Fruit fly (Drosophila melanogaster) whole organism, embryonic: ENCODE results near the gene galectin.

Source experiments
- Ada2b ChIP-seq: fragments of 200-800 bp; sonication (Bioruptor generic); IDR thresholded peaks from 2 replicates; pipeline ENCODE4 v1.3.6; 2022; ENCODE audit warnings: missing biosample characterization, missing genetic modification characterization
- Atf3 ChIP-seq: fragments of 200-800 bp; sonication (Bioruptor generic); optimal IDR thresholded peaks from 3 replicates; lab custom pipeline; 2016; ENCODE audit warnings: missing biosample characterization, missing genetic modification characterization
- Bdp1 ChIP-seq: fragments of 200-800 bp; sonication (Bioruptor generic); optimal IDR thresholded peaks from 3 replicates; lab custom pipeline; 2016; ENCODE audit warnings: missing biosample characterization, missing genetic modification characterization
- CG10147 ChIP-seq: fragments of 200-800 bp; sonication (Bioruptor generic); optimal IDR thresholded peaks from 2 replicates; lab custom pipeline; 2019; ENCODE audit warnings: missing biosample characterization, mild to moderate bottlenecking, missing genetic modification characterization, moderate library complexity
- CG10431 ChIP-seq: fragments of 200-800 bp; sonication (Bioruptor generic); optimal IDR thresholded peaks from 3 replicates; lab custom pipeline; 2018; ENCODE audit warnings: missing biosample characterization, mild to moderate bottlenecking, missing genetic modification characterization
- CG10959 ChIP-seq: fragments of 200-800 bp; sonication (Bioruptor generic); IDR thresholded peaks from 2 replicates; pipeline ENCODE4 v1.3.6; 2022; ENCODE audit warnings: missing biosample characterization, missing genetic modification characterization
- CG11247 ChIP-seq: fragments of 200-800 bp; sonication (Bioruptor generic); IDR thresholded peaks from 2 replicates; pipeline ENCODE4 v1.3.6; 2022; ENCODE audit warnings: missing biosample characterization, missing genetic modification characterization
- CG11504 ChIP-seq: fragments of 200-800 bp; sonication (Bioruptor generic); optimal IDR thresholded peaks from 3 replicates; lab custom pipeline; 2019; ENCODE audit warnings: missing biosample characterization, mild to moderate bottlenecking, missing genetic modification characterization, moderate library complexity
- CG15011 ChIP-seq: fragments of 200-800 bp; sonication (Bioruptor generic); optimal IDR thresholded peaks from 3 replicates; lab custom pipeline; 2018; ENCODE audit warnings: missing biosample characterization, mild to moderate bottlenecking, missing genetic modification characterization
- CG1603 ChIP-seq: fragments of 200-800 bp; sonication (Bioruptor generic); optimal IDR thresholded peaks from 2 replicates; lab custom pipeline; 2019; ENCODE audit warnings: missing biosample characterization, mild to moderate bottlenecking, missing genetic modification characterization, moderate library complexity
- CG17186 ChIP-seq: fragments of 200-800 bp; sonication (Bioruptor generic); optimal IDR thresholded peaks from 3 replicates; lab custom pipeline; 2017; ENCODE audit warnings: missing biosample characterization, missing genetic modification reagents, missing genetic modification characterization
- CG17359 ChIP-seq: fragments of 200-800 bp; sonication (Bioruptor generic); optimal IDR thresholded peaks from 3 replicates; lab custom pipeline; 2018; ENCODE audit warnings: missing biosample characterization, mild to moderate bottlenecking, missing genetic modification characterization, moderate library complexity
- CG1792 ChIP-seq: fragments of 200-800 bp; sonication (Bioruptor generic); optimal IDR thresholded peaks from 2 replicates; lab custom pipeline; 2016; ENCODE audit warnings: missing biosample characterization, missing genetic modification characterization
- CG2712 ChIP-seq: fragments of 200-800 bp; optimal IDR thresholded peaks from 3 replicates; lab custom pipeline; 2019; ENCODE audit warnings: missing biosample characterization, mild to moderate bottlenecking, missing genetic modification characterization, moderate library complexity
- CG3163 ChIP-seq: fragments of 200-800 bp; sonication (Bioruptor generic); optimal IDR thresholded peaks from 3 replicates; lab custom pipeline; 2016; ENCODE audit warnings: missing biosample characterization, missing genetic modification characterization
- CG34224 ChIP-seq: fragments of 200-800 bp; sonication (Bioruptor generic); IDR thresholded peaks from 3 replicates; pipeline ENCODE4 v1.3.6; 2022; ENCODE audit warnings: missing biosample characterization, missing genetic modification characterization; ENCODE audit not compliant: partially characterized antibody
- CG34376 ChIP-seq: fragments of 200-800 bp; sonication (Bioruptor generic); optimal IDR thresholded peaks from 2 replicates; lab custom pipeline; 2018; ENCODE audit warnings: missing biosample characterization, mild to moderate bottlenecking, missing genetic modification characterization
- CG3838 ChIP-seq: fragments of 200-800 bp; sonication (Bioruptor generic); optimal IDR thresholded peaks from 3 replicates; lab custom pipeline; 2016; ENCODE audit warnings: missing biosample characterization, missing genetic modification characterization
- CG4404 ChIP-seq: fragments of 200-800 bp; sonication (Bioruptor generic); IDR thresholded peaks from 2 replicates; pipeline ENCODE4 v1.3.6; 2022; ENCODE audit warnings: missing biosample characterization, missing genetic modification characterization
- CG5953 ChIP-seq: fragments of 200-800 bp; sonication (Bioruptor generic); IDR thresholded peaks from 2 replicates; pipeline ENCODE4 v1.3.6; 2022; ENCODE audit warnings: missing biosample characterization, missing genetic modification characterization
- CG7556 ChIP-seq: fragments of 200-800 bp; sonication (Bioruptor generic); optimal IDR thresholded peaks from 2 replicates; lab custom pipeline; 2017; ENCODE audit warnings: missing biosample characterization, mild to moderate bottlenecking, missing genetic modification characterization
- Camta ChIP-seq: fragments of 200-800 bp; sonication (Bioruptor generic); optimal IDR thresholded peaks from 2 replicates; lab custom pipeline; 2016; ENCODE audit warnings: missing biosample characterization, missing genetic modification characterization
- CoRest ChIP-seq: fragments of 200-800 bp; sonication (Bioruptor generic); optimal IDR thresholded peaks from 3 replicates; lab custom pipeline; 2018; ENCODE audit warnings: missing biosample characterization, mild to moderate bottlenecking, missing genetic modification characterization, moderate library complexity
- CrebB ChIP-seq: fragments of 200-800 bp; sonication (Bioruptor generic); optimal IDR thresholded peaks from 3 replicates; lab custom pipeline; 2018; ENCODE audit warnings: missing biosample characterization, mild to moderate bottlenecking, missing genetic modification characterization
- Dad ChIP-seq: fragments of 200-800 bp; sonication (Bioruptor generic); optimal IDR thresholded peaks from 3 replicates; lab custom pipeline; 2016; ENCODE audit warnings: missing biosample characterization, missing genetic modification characterization
- Dbx ChIP-seq: fragments of 200-800 bp; sonication (Bioruptor generic); IDR thresholded peaks from 3 replicates; pipeline ENCODE4 v1.3.6; 2022; ENCODE audit warnings: missing biosample characterization, missing genetic modification characterization
- HLH4C ChIP-seq: fragments of 200-800 bp; sonication (Bioruptor generic); IDR thresholded peaks from 3 replicates; pipeline ENCODE4 v1.3.6; 2022; ENCODE audit warnings: missing biosample characterization, missing genetic modification characterization; ENCODE audit not compliant: partially characterized antibody
- Mes4 ChIP-seq: fragments of 200-800 bp; sonication (Bioruptor generic); optimal IDR thresholded peaks from 2 replicates; lab custom pipeline; 2016; ENCODE audit warnings: missing biosample characterization, missing genetic modification characterization
- Myb ChIP-seq: fragments of 200-800 bp; sonication (Bioruptor generic); optimal IDR thresholded peaks from 2 replicates; lab custom pipeline; 2016; ENCODE audit warnings: missing biosample characterization, missing genetic modification characterization
- NK7.1 ChIP-seq: fragments of 200-800 bp; sonication (Bioruptor generic); optimal IDR thresholded peaks from 3 replicates; lab custom pipeline; 2016; ENCODE audit warnings: missing biosample characterization, missing genetic modification characterization
- NfI ChIP-seq: fragments of 200-800 bp; sonication (Bioruptor generic); optimal IDR thresholded peaks from 3 replicates; lab custom pipeline; 2018; ENCODE audit warnings: missing biosample characterization, mild to moderate bottlenecking, missing genetic modification characterization, moderate library complexity
- Poxn ChIP-seq: fragments of 200-800 bp; sonication (Bioruptor generic); IDR thresholded peaks from 2 replicates; pipeline ENCODE4 v1.3.6; 2022; ENCODE audit warnings: missing biosample characterization, missing genetic modification characterization
- Rfx ChIP-seq: fragments of 200-800 bp; sonication (Bioruptor generic); IDR thresholded peaks from 2 replicates; pipeline ENCODE4 v1.3.6; 2022; ENCODE audit warnings: missing biosample characterization, missing genetic modification characterization
- Scr ChIP-seq: fragments of 200-800 bp; sonication (Bioruptor generic); IDR thresholded peaks from 2 replicates; pipeline ENCODE4 v1.3.6; 2022; ENCODE audit warnings: missing biosample characterization, missing genetic modification characterization; ENCODE audit not compliant: partially characterized antibody
- Tbp ChIP-seq: fragments of >200 bp; optimal IDR thresholded peaks from 2 replicates; lab custom pipeline; 2018; ENCODE audit warnings: missing biosample characterization, missing genetic modification characterization
- Vsx1 ChIP-seq: fragments of 200-800 bp; sonication (Bioruptor generic); optimal IDR thresholded peaks from 2 replicates; lab custom pipeline; 2017; ENCODE audit warnings: missing biosample characterization, mild to moderate bottlenecking, missing genetic modification characterization, missing genetic modification reagents
- en ChIP-seq: fragments of 200-800 bp; sonication (Bioruptor generic); optimal IDR thresholded peaks from 2 replicates; lab custom pipeline; 2016; ENCODE audit warnings: missing biosample characterization, missing genetic modification characterization
- gcm2 ChIP-seq: fragments of 200-800 bp; sonication (Bioruptor generic); optimal IDR thresholded peaks from 2 replicates; lab custom pipeline; 2016; ENCODE audit warnings: missing biosample characterization, missing genetic modification characterization
- grn ChIP-seq: fragments of 200-800 bp; sonication (Bioruptor generic); optimal IDR thresholded peaks from 3 replicates; lab custom pipeline; 2017; ENCODE audit warnings: missing biosample characterization, missing genetic modification characterization
- kay ChIP-seq: fragments of 200-800 bp; sonication (Bioruptor generic); optimal IDR thresholded peaks from 2 replicates; lab custom pipeline; 2016; ENCODE audit warnings: missing biosample characterization, missing genetic modification characterization
- nerfin-2 ChIP-seq: fragments of 200-800 bp; sonication (Bioruptor generic); IDR thresholded peaks from 2 replicates; pipeline ENCODE4 v1.3.6; 2022; ENCODE audit warnings: missing biosample characterization, missing genetic modification characterization; ENCODE audit not compliant: partially characterized antibody
- odd ChIP-seq: fragments of 200-800 bp; sonication (Bioruptor generic); optimal IDR thresholded peaks from 2 replicates; lab custom pipeline; 2017; ENCODE audit warnings: missing biosample characterization, mild to moderate bottlenecking, missing genetic modification characterization
- pfk ChIP-seq: fragments of 200-800 bp; sonication (Bioruptor generic); optimal IDR thresholded peaks from 2 replicates; lab custom pipeline; 2018; ENCODE audit warnings: missing biosample characterization, mild to moderate bottlenecking, missing genetic modification characterization, moderate library complexity
- pzg ChIP-seq: fragments of 200-800 bp; sonication (Bioruptor generic); optimal IDR thresholded peaks from 3 replicates; lab custom pipeline; 2018; ENCODE audit warnings: missing biosample characterization, mild to moderate bottlenecking, missing genetic modification characterization, moderate library complexity
- sd ChIP-seq: fragments of 200-800 bp; sonication (Bioruptor generic); optimal IDR thresholded peaks from 3 replicates; lab custom pipeline; 2018; ENCODE audit warnings: missing biosample characterization, mild to moderate bottlenecking, missing genetic modification characterization, moderate library complexity
- sens ChIP-seq: fragments of 200-800 bp; sonication (Bioruptor generic); peaks from one replicate; lab custom pipeline; 2016; ENCODE audit warnings: missing biosample characterization, missing genetic modification characterization
- sim ChIP-seq: fragments of 200-800 bp; sonication (Bioruptor generic); IDR thresholded peaks from 2 replicates; pipeline ENCODE4 v1.3.6; 2022; ENCODE audit warnings: missing biosample characterization, missing genetic modification characterization
- sna ChIP-seq: fragments of 200-800 bp; sonication (Bioruptor generic); IDR thresholded peaks from 2 replicates; pipeline ENCODE4 v1.3.6; 2022; ENCODE audit warnings: missing biosample characterization, missing genetic modification characterization; ENCODE audit not compliant: partially characterized antibody
- ssp ChIP-seq: fragments of 200-800 bp; sonication (Bioruptor generic); IDR thresholded peaks from 2 replicates; pipeline ENCODE4 v1.3.6; 2022; ENCODE audit warnings: missing biosample characterization, missing genetic modification characterization
- ttk ChIP-seq: fragments of 200-800 bp; sonication (Bioruptor generic); IDR thresholded peaks from 2 replicates; pipeline ENCODE4 v2.1.2; 2022; ENCODE audit warnings: missing biosample characterization, missing genetic modification characterization
- tx ChIP-seq: fragments of 200-800 bp; sonication (Bioruptor generic); optimal IDR thresholded peaks from 2 replicates; lab custom pipeline; 2016; ENCODE audit warnings: missing biosample characterization, missing genetic modification characterization
- zfh2 ChIP-seq: fragments of 200-800 bp; sonication (Bioruptor generic); optimal IDR thresholded peaks from 2 replicates; lab custom pipeline; 2016; ENCODE audit warnings: missing biosample characterization, missing genetic modification characterization

The galectin gene

dm6 chr2L:87255-87723 lies 15.7 kb downstream of the galectin start, which contains the start of gene net (continued):
- TF ChIP-seq ttk (GFP tag; lab: Robert Waterston, UW) (no peak), gcm2 (GFP tag; lab: Kevin White, UChicago) (no peak), zfh2 (GFP tag; lab: Kevin White, UChicago) (no peak), kay (no peak), ssp (GFP tag; lab: Robert Waterston, UW) (no peak), NK7.1 (GFP tag; lab: Kevin White, UChicago) (no peak), Ada2b (peak; percentile 47; the same call in 1 of the 2 replicates), Dbx (GFP tag; lab: Robert Waterston, UW) (peak; percentile 58), Mes4 (no peak), HLH4C (GFP tag; lab: Robert Waterston, UW) (no peak), pzg (GFP tag; lab: Kevin White, UChicago) (no peak), pfk (GFP tag; lab: Kevin White, UChicago) (no peak), Atf3 (GFP tag; lab: Kevin White, UChicago) (no peak), grn (GFP tag; lab: Kevin White, UChicago) (no peak), sim (GFP tag; lab: Robert Waterston, UW) (0 out of 2 replicates have a peak, but pooled peaks have one; percentile 5), CG3838 (GFP tag; lab: Kevin White, UChicago) (no peak), en (GFP tag; lab: Kevin White, UChicago) (no peak), CG11504 (tag; lab: Kevin White, UChicago) (peak; percentile 80), CG4404 (GFP tag; lab: Robert Waterston, UW) (no peak), sna (GFP tag; lab: Robert Waterston, UW) (no peak), CG34376 (GFP tag; lab: Kevin White, UChicago) (peak; percentile 88), CG1603 (tag; lab: Kevin White, UChicago) (no peak), tx (no peak), CG7556 (GFP tag; lab: Kevin White, UChicago) (peak; percentile 76), Camta (GFP tag; lab: Kevin White, UChicago) (no peak), CG10147 (GFP tag; lab: Kevin White, UChicago) (peak; percentile 80), Scr (GFP tag; lab: Robert Waterston, UW) (no peak), Bdp1 (GFP tag; lab: Kevin White, UChicago) (no peak), CG3163 (no peak), CG15011 (peak; percentile 69), Vsx1 (GFP tag; lab: Kevin White, UChicago) (peak; percentile 46), CG2712 (tag; lab: Kevin White, UChicago) (peak; percentile 80), odd (GFP tag; lab: Kevin White, UChicago) (peak; percentile 74), CrebB (tag; lab: Kevin White, UChicago) (peak; percentile 11), sd (peak; percentile 48), Myb (GFP tag; lab: Kevin White, UChicago) (no peak), CG5953 (GFP tag; lab: Robert Waterston, UW) (no peak), sens (GFP tag; lab: Kevin White, UChicago) (peak; percentile 85), Rfx (GFP tag; lab: Robert Waterston, UW) (peak; percentile 74; the same call in 1 of the 2 replicates), Poxn (GFP tag; lab: Robert Waterston, UW) (no peak), CG17359 (peak; percentile 55), CoRest (tag; lab: Kevin White, UChicago) (peak; percentile 85), Tbp (no peak), CG10959 (GFP tag; lab: Robert Waterston, UW) (no peak), CG17186 (GFP tag; lab: Kevin White, UChicago) (no peak), CG10431 (GFP tag; lab: Kevin White, UChicago) (peak; percentile 45), CG1792 (GFP tag; lab: Kevin White, UChicago) (no peak), nerfin-2 (no peak), NfI (GFP tag; lab: Kevin White, UChicago) (peak; percentile 85), Dad (GFP tag; lab: Kevin White, UChicago) (no peak), CG34224 (GFP tag; lab: Robert Waterston, UW) (no peak), CG11247 (GFP tag; lab: Robert Waterston, UW) (no peak)
